Worm (Caenorhabditis elegans): Measurements from ENCODE around the gene C25D7.16.

- no peak for TF ChIP-seq nfya-1 (tag; optimal IDR thresholded peaks at IDR 0.05; ENCODE audit: borderline replicate concordance, insufficient read depth)
- TF ChIP-seq ztf-6 (GFP tag; IDR thresholded peaks at IDR 0.05) = no peak
Measured at ce11 chrV:15058965-15059364, 3.0 kb downstream of the C25D7.16 start.

All from whole organism, young adult.